Fruit fly (Drosophila melanogaster) whole organism, prepupa: ENCODE data around the gene zfh1.

ENCODE experiments used
- Blimp-1 ChIP-seq: fragments of 200-800 bp; sonication (Bioruptor generic); optimal IDR thresholded peaks from 3 replicates; lab custom pipeline; 2017; ENCODE audit warnings: missing biosample characterization, missing genetic modification characterization, mild to moderate bottlenecking, moderate library complexity, missing genetic modification reagents
- CG10631 ChIP-seq: fragments of 200-800 bp; sonication (Bioruptor generic); optimal IDR thresholded peaks from 2 replicates; lab custom pipeline; 2016; ENCODE audit warnings: missing biosample characterization, missing genetic modification characterization
- CG10669 ChIP-seq: fragments of 200-800 bp; sonication (Bioruptor generic); optimal IDR thresholded peaks from 3 replicates; lab custom pipeline; 2018; ENCODE audit warnings: missing biosample characterization, mild to moderate bottlenecking, missing genetic modification characterization, moderate library complexity
- CG11762 ChIP-seq: fragments of 200-800 bp; sonication (Bioruptor generic); optimal IDR thresholded peaks from 3 replicates; lab custom pipeline; 2016; ENCODE audit warnings: missing biosample characterization, missing genetic modification characterization; ENCODE audit not compliant: insufficient read depth
- CG11902 ChIP-seq: fragments of 200-800 bp; sonication (Bioruptor generic); optimal IDR thresholded peaks from 3 replicates; lab custom pipeline; 2016; ENCODE audit warnings: missing biosample characterization, missing genetic modification characterization
- CG15336 ChIP-seq: fragments of 200-800 bp; sonication (Bioruptor generic); IDR thresholded peaks from 2 replicates; pipeline ENCODE4 v1.3.6; 2022; ENCODE audit warnings: missing biosample characterization, missing genetic modification characterization
- CG31627 ChIP-seq: fragments of 200-800 bp; sonication (Bioruptor generic); optimal IDR thresholded peaks from 3 replicates; lab custom pipeline; 2016; ENCODE audit warnings: missing biosample characterization, missing genetic modification characterization
- CG32006 ChIP-seq: fragments of 200-800 bp; sonication (Bioruptor generic); optimal IDR thresholded peaks from 3 replicates; lab custom pipeline; 2017; ENCODE audit warnings: missing biosample characterization, mild to moderate bottlenecking, missing genetic modification characterization
- CG3919 ChIP-seq: fragments of 200-800 bp; sonication (Bioruptor generic); optimal IDR thresholded peaks from 3 replicates; lab custom pipeline; 2016; ENCODE audit warnings: missing biosample characterization, missing genetic modification characterization
- CG4318 ChIP-seq: fragments of 200-800 bp; sonication (Bioruptor generic); optimal IDR thresholded peaks from 3 replicates; lab custom pipeline; 2017; ENCODE audit warnings: missing biosample characterization, mild to moderate bottlenecking, missing genetic modification characterization
- CG6163 ChIP-seq: fragments of 200-800 bp; sonication (Bioruptor generic); IDR thresholded peaks from 3 replicates; pipeline ENCODE4 v1.3.6; 2022; ENCODE audit warnings: missing biosample characterization, missing genetic modification characterization
- CG6276 ChIP-seq: fragments of 200-800 bp; sonication (Bioruptor generic); optimal IDR thresholded peaks from 2 replicates; lab custom pipeline; 2017; ENCODE audit warnings: missing biosample characterization, mild to moderate bottlenecking, missing genetic modification characterization
- CG6792 ChIP-seq: fragments of 200-800 bp; sonication (Bioruptor generic); optimal IDR thresholded peaks from 3 replicates; lab custom pipeline; 2016; ENCODE audit warnings: missing biosample characterization, missing genetic modification characterization
- CG6854 ChIP-seq: fragments of 200-800 bp; sonication (Bioruptor generic); optimal IDR thresholded peaks from 2 replicates; lab custom pipeline; 2017; ENCODE audit warnings: missing biosample characterization, mild to moderate bottlenecking, missing genetic modification characterization
- CG8119 ChIP-seq: fragments of 200-800 bp; sonication (Bioruptor generic); IDR thresholded peaks from 3 replicates; pipeline ENCODE4 v1.3.6; 2022; ENCODE audit warnings: missing biosample characterization, missing genetic modification characterization
- CG8632 ChIP-seq: fragments of 200-800 bp; sonication (Bioruptor generic); optimal IDR thresholded peaks from 3 replicates; lab custom pipeline; 2016; ENCODE audit warnings: missing biosample characterization, missing genetic modification characterization
- Eip75B ChIP-seq: fragments of 200-800 bp; sonication (Bioruptor generic); optimal IDR thresholded peaks from 3 replicates; lab custom pipeline; 2016; ENCODE audit warnings: missing biosample characterization, missing genetic modification characterization
- Eip78C ChIP-seq: fragments of 200-800 bp; sonication (Bioruptor generic); peaks from one replicate; lab custom pipeline; 2016; ENCODE audit warnings: missing biosample characterization, missing genetic modification characterization
- Eip93F ChIP-seq: fragments of 200-800 bp; sonication (Bioruptor generic); optimal IDR thresholded peaks from 2 replicates; lab custom pipeline; 2016; ENCODE audit warnings: missing biosample characterization, mild to moderate bottlenecking, missing genetic modification characterization
- Ets96B ChIP-seq: fragments of 200-800 bp; optimal IDR thresholded peaks from 2 replicates; lab custom pipeline; 2019; ENCODE audit warnings: missing biosample characterization, mild to moderate bottlenecking, missing genetic modification characterization, moderate library complexity
- Hr39 ChIP-seq: fragments of 200-800 bp; sonication (Bioruptor generic); optimal IDR thresholded peaks from 2 replicates; lab custom pipeline; 2016; ENCODE audit warnings: missing biosample characterization, missing genetic modification characterization
- Hr4 ChIP-seq: fragments of 200-800 bp; sonication (Bioruptor generic); optimal IDR thresholded peaks from 3 replicates; lab custom pipeline; 2016; ENCODE audit warnings: missing biosample characterization, missing genetic modification characterization
- Lpt ChIP-seq: fragments of 200-800 bp; sonication (Bioruptor generic); optimal IDR thresholded peaks from 3 replicates; lab custom pipeline; 2016; ENCODE audit warnings: missing biosample characterization, missing genetic modification characterization
- Met ChIP-seq: fragments of 200-800 bp; sonication (Bioruptor generic); optimal IDR thresholded peaks from 3 replicates; lab custom pipeline; 2016; ENCODE audit warnings: missing biosample characterization, missing genetic modification characterization
- OdsH ChIP-seq: fragments of 200-800 bp; sonication (Bioruptor generic); optimal IDR thresholded peaks from 3 replicates; lab custom pipeline; 2016; ENCODE audit warnings: missing biosample characterization, missing genetic modification characterization
- Sox102F ChIP-seq: fragments of 200-800 bp; sonication (Bioruptor generic); optimal IDR thresholded peaks from 2 replicates; lab custom pipeline; 2016; ENCODE audit warnings: missing biosample characterization, mild to moderate bottlenecking, missing genetic modification characterization
- Sox14 ChIP-seq: fragments of 200-800 bp; sonication (Bioruptor generic); optimal IDR thresholded peaks from 3 replicates; lab custom pipeline; 2016; ENCODE audit warnings: missing biosample characterization, missing genetic modification characterization
- Sox15 ChIP-seq: fragments of 200-800 bp; sonication (Bioruptor generic); optimal IDR thresholded peaks from 3 replicates; lab custom pipeline; 2016; ENCODE audit warnings: missing biosample characterization, missing genetic modification characterization
- acj6 ChIP-seq: fragments of 200-800 bp; sonication (Bioruptor generic); optimal IDR thresholded peaks from 3 replicates; lab custom pipeline; 2016; ENCODE audit warnings: missing biosample characterization, missing genetic modification characterization
- eg ChIP-seq: fragments of 200-800 bp; sonication (Bioruptor generic); IDR thresholded peaks from 3 replicates; pipeline ENCODE4 v1.3.6; 2022; ENCODE audit warnings: missing biosample characterization, missing genetic modification characterization
- esn ChIP-seq: fragments of 200-800 bp; sonication (Bioruptor generic); optimal IDR thresholded peaks from 2 replicates; lab custom pipeline; 2016; ENCODE audit warnings: missing biosample characterization, mild to moderate bottlenecking, missing genetic modification characterization, moderate library complexity
- fd59A ChIP-seq: fragments of 200-800 bp; sonication (Bioruptor generic); optimal IDR thresholded peaks from 2 replicates; lab custom pipeline; 2017; ENCODE audit warnings: missing biosample characterization, mild to moderate bottlenecking, missing genetic modification characterization, missing genetic modification reagents
- fd85E ChIP-seq: fragments of 200-800 bp; sonication (Bioruptor generic); optimal IDR thresholded peaks from 3 replicates; lab custom pipeline; 2016; ENCODE audit warnings: missing biosample characterization, missing genetic modification characterization
- fkh ChIP-seq: fragments of 200-800 bp; sonication (Bioruptor generic); optimal IDR thresholded peaks from 3 replicates; lab custom pipeline; 2017; ENCODE audit warnings: missing biosample characterization, mild to moderate bottlenecking, missing genetic modification characterization, moderate library complexity
- net ChIP-seq: fragments of 200-800 bp; sonication (Bioruptor generic); optimal IDR thresholded peaks from 3 replicates; lab custom pipeline; 2016; ENCODE audit warnings: missing biosample characterization, missing genetic modification characterization
- pdm3 ChIP-seq: fragments of 200-800 bp; sonication (Bioruptor generic); optimal IDR thresholded peaks from 3 replicates; lab custom pipeline; 2016; ENCODE audit warnings: missing biosample characterization, missing genetic modification characterization
- salr ChIP-seq, 2 experiments: fragments of 200-800 bp; sonication (Bioruptor generic); optimal IDR thresholded peaks; 3 replicates each; lab custom pipeline; 2016 to 2018; ENCODE audit warnings: missing biosample characterization in 2 of 2, missing genetic modification characterization in 2 of 2, mild to moderate bottlenecking in 1 of 2
- svp ChIP-seq: fragments of 200-800 bp; sonication (Bioruptor generic); peaks from one replicate; lab custom pipeline; 2016; ENCODE audit warnings: missing biosample characterization, missing genetic modification characterization
- vri ChIP-seq: fragments of 200-800 bp; sonication (Bioruptor generic); optimal IDR thresholded peaks from 3 replicates; lab custom pipeline; 2016; ENCODE audit warnings: missing biosample characterization, mild to moderate bottlenecking, missing genetic modification characterization

The zfh1 gene

DNA sequence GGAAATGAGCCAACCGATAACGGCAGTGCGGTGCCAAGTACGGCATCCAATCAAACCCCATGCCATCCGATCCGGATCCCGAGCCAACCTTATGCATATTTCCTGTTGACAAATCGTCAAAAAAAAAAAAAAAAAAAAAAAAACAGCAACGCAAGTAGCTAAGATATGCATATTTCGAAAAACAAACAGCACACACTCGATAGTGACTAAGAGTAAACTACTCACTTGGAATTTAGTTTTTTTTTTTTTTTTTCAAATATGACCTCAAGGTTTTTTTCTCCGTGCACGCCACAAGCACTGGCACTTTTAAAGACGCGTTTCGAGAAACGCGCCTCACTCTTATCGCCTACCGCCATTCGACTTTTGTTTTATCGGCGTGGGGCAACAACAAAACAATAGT is 9.5 kb downstream of the zfh1 start:
- peak; percentile 22 for TF ChIP-seq CG3919 (GFP tag; lab: Kevin White, UChicago)
- peak; percentile 13 for TF ChIP-seq Eip75B
- TF ChIP-seq Sox15 (GFP tag; lab: Kevin White, UChicago): no peak
- TF ChIP-seq net (GFP tag; lab: Kevin White, UChicago): peak; percentile 27
- peak; percentile 36 for TF ChIP-seq esn (GFP tag; lab: Kevin White, UChicago)
- peak; percentile 8 for TF ChIP-seq CG8632
- peak; percentile 10 for TF ChIP-seq CG6792 (GFP tag; lab: Kevin White, UChicago)
- TF ChIP-seq Eip78C (GFP tag; lab: Kevin White, UChicago): peak; percentile 84
- TF ChIP-seq CG6163 (GFP tag; lab: Robert Waterston, UW): peak; percentile 45; the same call in 1 of the 3 replicates
- no peak for TF ChIP-seq vri (GFP tag; lab: Kevin White, UChicago)
- peak; percentile 15 for TF ChIP-seq OdsH (GFP tag; lab: Kevin White, UChicago)
- peak; percentile 10 for TF ChIP-seq Sox102F
- TF ChIP-seq Hr39: peak; percentile 2
- TF ChIP-seq CG4318: no peak
- TF ChIP-seq fd59A (GFP tag; lab: Kevin White, UChicago): no peak
- no peak for TF ChIP-seq CG6854 (GFP tag; lab: Kevin White, UChicago)
- TF ChIP-seq eg (GFP tag; lab: Robert Waterston, UW): peak; percentile 57; the same call in 2 of the 3 replicates
- no peak for TF ChIP-seq CG8119 (GFP tag; lab: Robert Waterston, UW)
- TF ChIP-seq fkh: no peak
- TF ChIP-seq acj6 (GFP tag; lab: Kevin White, UChicago): peak; percentile 20
- peak; percentile 24 for TF ChIP-seq CG10631 (GFP tag; lab: Kevin White, UChicago)
- TF ChIP-seq Ets96B (tag; lab: Kevin White, UChicago): no peak
- peak; percentile 49 for TF ChIP-seq Sox14 (GFP tag; lab: Kevin White, UChicago)
- no peak for TF ChIP-seq Blimp-1 (GFP tag; lab: Kevin White, UChicago)
- peak; percentile 42 for TF ChIP-seq Hr4
- no peak for TF ChIP-seq CG6276 (GFP tag; lab: Kevin White, UChicago)
- TF ChIP-seq CG31627 (GFP tag; lab: Kevin White, UChicago): peak; percentile 16
- peak; percentile 6 for TF ChIP-seq pdm3 (GFP tag; lab: Kevin White, UChicago)
- no peak for TF ChIP-seq fd85E (GFP tag; lab: Kevin White, UChicago)
- no peak for TF ChIP-seq Met (GFP tag; lab: Kevin White, UChicago)
- TF ChIP-seq CG15336 (GFP tag; lab: Robert Waterston, UW): peak; percentile 43; the same call in 1 of the 2 replicates
- TF ChIP-seq CG10669 (GFP tag; lab: Kevin White, UChicago): no peak
- TF ChIP-seq Eip93F (GFP tag; lab: Kevin White, UChicago): no peak
- TF ChIP-seq svp (GFP tag; lab: Kevin White, UChicago): peak; percentile 72
- TF ChIP-seq CG11902 (GFP tag; lab: Kevin White, UChicago): no peak
- TF ChIP-seq CG11762 (GFP tag; lab: Kevin White, UChicago): no peak
- peak; percentile 44 for TF ChIP-seq CG32006 (GFP tag; lab: Kevin White, UChicago)

DNA sequence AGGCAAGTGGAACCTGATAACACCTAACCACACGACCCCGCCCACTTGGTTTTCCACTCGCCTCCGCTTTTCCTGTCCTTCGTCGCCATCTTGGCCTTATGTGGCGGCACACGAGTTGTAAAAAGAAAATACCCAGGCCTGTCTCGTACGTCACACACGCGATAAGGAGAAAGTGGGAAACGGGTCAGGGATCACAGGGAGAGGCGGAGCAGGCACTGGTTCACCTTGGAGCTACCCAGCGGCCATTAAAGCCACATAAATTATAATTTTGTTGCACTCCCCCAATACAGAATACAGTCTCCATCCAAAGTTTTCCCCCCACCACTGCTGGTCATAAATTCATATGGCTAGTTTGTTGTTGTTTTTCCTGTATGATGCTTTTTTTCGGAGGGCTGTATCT is 10.2 kb downstream of the zfh1 start:
- TF ChIP-seq svp (GFP tag; lab: Kevin White, UChicago) (peak; percentile 90), salr (GFP tag; optimal IDR thresholded peaks at IDR 0.05; lab: Kevin White, UChicago) (no peak), fd59A (GFP tag; lab: Kevin White, UChicago) (no peak)
- TF ChIP-seq, all 60 proteins: peak for 1

DNA sequence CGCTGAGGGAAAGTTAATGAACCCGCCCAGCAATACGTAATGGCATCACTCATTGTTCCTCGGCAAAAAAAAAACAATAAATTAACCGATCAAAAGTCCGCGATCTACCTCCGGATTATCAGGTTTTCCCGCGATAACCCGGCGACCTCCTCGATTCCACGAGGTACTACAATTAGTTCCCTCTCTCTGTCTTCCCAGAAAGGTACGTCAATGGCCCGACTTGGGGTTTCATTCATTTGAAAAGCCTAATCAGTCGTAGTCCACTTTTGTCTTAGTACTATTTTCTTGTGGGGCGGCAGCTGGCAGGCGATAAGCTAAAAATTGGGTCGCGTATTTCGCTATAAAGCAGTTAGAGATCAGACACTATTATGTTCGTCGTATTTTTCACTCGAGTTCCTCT is 13.5 kb downstream of the zfh1 start:
- TF ChIP-seq eg (GFP tag; lab: Robert Waterston, UW): no peak
- no peak for TF ChIP-seq Lpt (GFP tag; lab: Kevin White, UChicago)
- TF ChIP-seq svp (GFP tag; lab: Kevin White, UChicago): peak; percentile 97
